Worm (Caenorhabditis elegans): ENCODE measurements around the gene clec-29.

clec-29 gene

DNA sequence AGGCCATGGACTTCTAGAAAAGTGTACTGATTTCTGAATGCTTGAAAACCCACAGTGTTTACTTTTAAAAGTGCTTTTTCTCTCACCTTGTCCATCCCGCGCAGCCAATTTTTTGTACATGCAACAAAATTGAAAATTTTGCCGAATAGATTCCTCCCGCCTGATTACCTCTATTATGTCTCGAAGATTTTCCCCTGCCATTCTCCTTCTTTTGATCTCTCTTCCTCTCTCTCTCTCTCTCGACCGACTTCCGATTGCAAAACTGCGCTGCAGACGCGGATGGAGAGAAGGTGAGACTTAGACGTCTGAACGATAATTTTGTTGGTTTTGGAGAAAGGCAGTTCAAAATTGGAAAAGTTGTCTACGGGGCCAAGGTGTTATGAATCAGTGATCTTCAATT lies 35.4 kb upstream of the clec-29 start:
- TF ChIP-seq scrt-1 (GFP tag; IDR thresholded peaks at IDR 0.05) (no peak), tbx-37 (GFP tag; conservative IDR thresholded peaks at IDR 0.05) (no peak), B0310.2 (tag; optimal IDR thresholded peaks at IDR 0.05) (no peak), pes-1 (GFP tag; IDR thresholded peaks at IDR 0.05) (no peak), ama-1 (optimal IDR thresholded peaks at IDR 0.05) (no peak), tra-4 (tag; optimal IDR thresholded peaks at IDR 0.05) (no peak), hnd-1 (tag; optimal IDR thresholded peaks at IDR 0.05) (no peak), aly-1 (tag; optimal IDR thresholded peaks at IDR 0.05) (no peak), sea-1 (GFP tag; conservative IDR thresholded peaks at IDR 0.05) (no peak), F13C5.2 (tag; optimal IDR thresholded peaks at IDR 0.05) (no peak), ceh-36 (tag; optimal IDR thresholded peaks at IDR 0.05) (no peak), hmg-4 (GFP tag; optimal IDR thresholded peaks at IDR 0.05) (no peak), hmbx-1 (tag; optimal IDR thresholded peaks at IDR 0.05) (no peak), ceh-13 (GFP tag; optimal IDR thresholded peaks at IDR 0.05) (no peak), ets-7 (tag; optimal IDR thresholded peaks at IDR 0.05) (no peak), flt-1 (GFP tag; IDR thresholded peaks at IDR 0.05) (no peak), tbx-11 (GFP tag; IDR thresholded peaks at IDR 0.05) (no peak)

ce11 chrV:16759937-16760336 lies 20.9 kb upstream of the clec-29 start:
- no peak for TF ChIP-seq pes-1 (GFP tag; IDR thresholded peaks at IDR 0.05)
- TF ChIP-seq B0310.2 (tag; optimal IDR thresholded peaks at IDR 0.05), result no peak
- no peak for TF ChIP-seq aly-1 (tag; optimal IDR thresholded peaks at IDR 0.05)
- TF ChIP-seq scrt-1 (GFP tag; IDR thresholded peaks at IDR 0.05), result no peak
- no peak for TF ChIP-seq ets-7 (tag; optimal IDR thresholded peaks at IDR 0.05)
- TF ChIP-seq sea-1 (GFP tag; conservative IDR thresholded peaks at IDR 0.05), result no peak
- no peak for TF ChIP-seq F13C5.2 (tag; optimal IDR thresholded peaks at IDR 0.05)
- no peak for TF ChIP-seq ceh-36 (tag; optimal IDR thresholded peaks at IDR 0.05)
- no peak for TF ChIP-seq tbx-37 (GFP tag; conservative IDR thresholded peaks at IDR 0.05)
- TF ChIP-seq hnd-1 (tag; optimal IDR thresholded peaks at IDR 0.05), result no peak
- no peak for TF ChIP-seq tbx-11 (GFP tag; IDR thresholded peaks at IDR 0.05)
- TF ChIP-seq hmbx-1 (tag; optimal IDR thresholded peaks at IDR 0.05), result no peak

ce11 chrV:16756166-16756565 lies 17.2 kb upstream of the clec-29 start:
- TF ChIP-seq F13C5.2 (tag; optimal IDR thresholded peaks at IDR 0.05), result no peak
- no peak for TF ChIP-seq ceh-13 (GFP tag; optimal IDR thresholded peaks at IDR 0.05)

DNA sequence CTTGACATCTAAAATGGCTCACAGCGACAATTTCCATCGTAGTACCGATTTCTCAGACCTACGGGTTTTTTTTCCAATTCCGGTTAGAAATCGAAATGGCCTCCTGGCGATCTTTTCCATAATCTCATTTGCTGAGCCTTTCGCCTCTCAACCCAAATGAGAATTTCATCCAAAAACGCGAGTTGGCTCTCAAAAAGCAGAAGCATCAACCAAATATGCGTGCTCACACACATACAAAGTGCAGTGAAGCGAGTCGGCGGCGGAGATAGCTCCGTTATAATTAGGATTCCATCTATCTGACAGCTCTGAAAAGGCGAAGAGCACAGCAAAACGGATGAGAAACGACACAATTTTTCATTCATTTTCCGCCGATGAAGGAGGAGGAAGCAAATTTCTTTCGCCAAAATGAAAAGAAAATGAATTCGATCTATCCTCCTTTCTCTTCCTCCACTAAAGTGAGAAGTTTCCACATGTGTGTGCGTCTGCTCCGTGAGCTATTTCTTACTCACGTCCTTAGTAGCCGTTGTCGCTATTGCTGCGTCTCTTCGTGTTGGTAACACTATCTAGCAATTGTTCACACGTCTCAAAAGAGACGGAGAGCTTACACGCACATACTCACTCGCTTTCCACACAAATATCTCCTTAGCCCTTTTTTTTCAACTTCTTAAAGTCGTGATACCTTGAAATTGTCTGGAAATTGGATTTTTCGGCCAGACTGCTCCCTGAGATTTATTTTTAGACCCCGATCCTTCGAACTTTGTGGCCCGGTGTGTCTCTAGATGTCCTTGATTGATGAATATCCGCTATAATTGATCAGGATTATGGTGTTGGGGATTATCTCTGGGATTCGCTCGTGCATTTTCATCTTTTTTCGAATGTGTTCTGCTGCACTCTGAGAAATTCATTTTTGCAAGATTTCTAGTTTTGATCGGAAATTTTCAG lies 13.4 kb upstream of the clec-29 start:
- TF ChIP-seq B0310.2 (tag; optimal IDR thresholded peaks at IDR 0.05) (no peak), hmg-4 (GFP tag; optimal IDR thresholded peaks at IDR 0.05) (no peak), tra-4 (tag; optimal IDR thresholded peaks at IDR 0.05) (no peak), flt-1 (GFP tag; IDR thresholded peaks at IDR 0.05) (no peak), ceh-36 (tag; optimal IDR thresholded peaks at IDR 0.05) (no peak), tbx-37 (GFP tag; conservative IDR thresholded peaks at IDR 0.05) (no peak), aly-1 (tag; optimal IDR thresholded peaks at IDR 0.05) (no peak), pes-1 (GFP tag; IDR thresholded peaks at IDR 0.05) (no peak), ets-7 (tag; optimal IDR thresholded peaks at IDR 0.05) (no peak), tbx-11 (GFP tag; IDR thresholded peaks at IDR 0.05) (no peak), F13C5.2 (tag; optimal IDR thresholded peaks at IDR 0.05) (no peak), hnd-1 (tag; optimal IDR thresholded peaks at IDR 0.05) (no peak), scrt-1 (GFP tag; IDR thresholded peaks at IDR 0.05) (no peak), ceh-13 (GFP tag; optimal IDR thresholded peaks at IDR 0.05) (no peak), ama-1 (optimal IDR thresholded peaks at IDR 0.05) (no peak), sea-1 (GFP tag; conservative IDR thresholded peaks at IDR 0.05) (no peak)

- TF ChIP-seq aly-1 (tag; optimal IDR thresholded peaks at IDR 0.05) (no peak), hnd-1 (tag; optimal IDR thresholded peaks at IDR 0.05) (no peak), flt-1 (GFP tag; IDR thresholded peaks at IDR 0.05) (no peak), tra-4 (tag; optimal IDR thresholded peaks at IDR 0.05) (no peak), ceh-36 (tag; optimal IDR thresholded peaks at IDR 0.05) (no peak), tbx-11 (GFP tag; IDR thresholded peaks at IDR 0.05) (no peak), pes-1 (GFP tag; IDR thresholded peaks at IDR 0.05) (no peak), F13C5.2 (tag; optimal IDR thresholded peaks at IDR 0.05) (no peak), hmbx-1 (tag; optimal IDR thresholded peaks at IDR 0.05) (no peak), hmg-4 (GFP tag; optimal IDR thresholded peaks at IDR 0.05) (no peak), B0310.2 (tag; optimal IDR thresholded peaks at IDR 0.05) (no peak), ets-7 (tag; optimal IDR thresholded peaks at IDR 0.05) (no peak), ama-1 (optimal IDR thresholded peaks at IDR 0.05) (no peak), sea-1 (GFP tag; conservative IDR thresholded peaks at IDR 0.05) (no peak), tbx-37 (GFP tag; conservative IDR thresholded peaks at IDR 0.05) (no peak), scrt-1 (GFP tag; IDR thresholded peaks at IDR 0.05) (no peak)
These were observed 10.5 kb upstream of the clec-29 start for ce11 chrV:16749473-16749872.

- no peak for TF ChIP-seq B0310.2 (tag; optimal IDR thresholded peaks at IDR 0.05)
- no peak for TF ChIP-seq hmbx-1 (tag; optimal IDR thresholded peaks at IDR 0.05)
- TF ChIP-seq tbx-11 (GFP tag; IDR thresholded peaks at IDR 0.05), result no peak
- no peak for TF ChIP-seq tra-4 (tag; optimal IDR thresholded peaks at IDR 0.05)
- TF ChIP-seq hnd-1 (tag; optimal IDR thresholded peaks at IDR 0.05), result no peak
- TF ChIP-seq tbx-37 (GFP tag; conservative IDR thresholded peaks at IDR 0.05), result no peak
- TF ChIP-seq aly-1 (tag; optimal IDR thresholded peaks at IDR 0.05), result no peak
- no peak for TF ChIP-seq ceh-36 (tag; optimal IDR thresholded peaks at IDR 0.05)
- no peak for TF ChIP-seq F13C5.2 (tag; optimal IDR thresholded peaks at IDR 0.05)
- TF ChIP-seq ets-7 (tag; optimal IDR thresholded peaks at IDR 0.05), result no peak
- TF ChIP-seq hmg-4 (GFP tag; optimal IDR thresholded peaks at IDR 0.05), result no peak
- no peak for TF ChIP-seq ceh-13 (GFP tag; optimal IDR thresholded peaks at IDR 0.05)
- no peak for TF ChIP-seq pes-1 (GFP tag; IDR thresholded peaks at IDR 0.05)
- TF ChIP-seq sea-1 (GFP tag; conservative IDR thresholded peaks at IDR 0.05), result no peak
- no peak for TF ChIP-seq ama-1 (optimal IDR thresholded peaks at IDR 0.05)
- TF ChIP-seq flt-1 (GFP tag; IDR thresholded peaks at IDR 0.05), result no peak
- no peak for TF ChIP-seq scrt-1 (GFP tag; IDR thresholded peaks at IDR 0.05)
These were observed 8.2 kb upstream of the clec-29 start, which contains the start of gene dkf-2 for ce11 chrV:16747031-16747672. Gene dkf-2, plus strand, starts transcription at chrV:16747622.

Data from whole organism, early embryonic.